Fruit fly (Drosophila melanogaster) whole organism, embryonic: ENCODE results near the gene RluA-1.

Experiments
- Antp ChIP-seq: fragments of 200-800 bp; sonication (Bioruptor generic); optimal IDR thresholded peaks from 3 replicates; lab custom pipeline; 2016; ENCODE audit warnings: missing biosample characterization, missing genetic modification characterization
- CG10431 ChIP-seq: fragments of 200-800 bp; sonication (Bioruptor generic); optimal IDR thresholded peaks from 3 replicates; lab custom pipeline; 2018; ENCODE audit warnings: missing biosample characterization, mild to moderate bottlenecking, missing genetic modification characterization
- CG10543 ChIP-seq: fragments of 200-800 bp; sonication (Bioruptor generic); optimal IDR thresholded peaks from 3 replicates; lab custom pipeline; 2017; ENCODE audit warnings: missing biosample characterization, mild to moderate bottlenecking, missing genetic modification characterization, moderate library complexity
- CG12659 ChIP-seq: fragments of 200-800 bp; sonication (Bioruptor generic); optimal IDR thresholded peaks from 3 replicates; lab custom pipeline; 2017; ENCODE audit warnings: mild to moderate bottlenecking, missing biosample characterization, missing genetic modification reagents, missing genetic modification characterization
- CG13424 ChIP-seq: fragments of 200-800 bp; sonication (Bioruptor generic); optimal IDR thresholded peaks from 2 replicates; lab custom pipeline; 2019; ENCODE audit warnings: missing biosample characterization, mild to moderate bottlenecking, missing genetic modification characterization, moderate library complexity
- CG14050 ChIP-seq: fragments of 200-800 bp; sonication (Bioruptor generic); IDR thresholded peaks from 3 replicates; pipeline ENCODE4 v1.3.6; 2022; ENCODE audit warnings: missing biosample characterization, missing genetic modification characterization
- CG14667 ChIP-seq: fragments of 200-800 bp; sonication (Bioruptor generic); IDR thresholded peaks from 2 replicates; pipeline ENCODE4 v1.3.6; 2022; ENCODE audit warnings: missing biosample characterization, missing genetic modification characterization
- CG14965 ChIP-seq: fragments of 200-800 bp; sonication (Bioruptor generic); optimal IDR thresholded peaks from 2 replicates; lab custom pipeline; 2016; ENCODE audit warnings: missing biosample characterization, missing genetic modification characterization, borderline replicate concordance
- CG17568 ChIP-seq: fragments of 200-800 bp; sonication (Bioruptor generic); optimal IDR thresholded peaks from 2 replicates; lab custom pipeline; 2018; ENCODE audit warnings: missing biosample characterization, mild to moderate bottlenecking, missing genetic modification characterization, moderate library complexity
- CG31224 ChIP-seq: fragments of 200-800 bp; sonication (Bioruptor generic); IDR thresholded peaks from 2 replicates; pipeline ENCODE4 v1.3.6; 2022; ENCODE audit warnings: missing biosample characterization, missing genetic modification characterization
- CG31441 ChIP-seq: fragments of 200-800 bp; sonication (Bioruptor generic); IDR thresholded peaks from 2 replicates; pipeline ENCODE4 v1.3.6; 2022; ENCODE audit warnings: missing biosample characterization, missing genetic modification characterization
- CG3163 ChIP-seq: fragments of 200-800 bp; sonication (Bioruptor generic); optimal IDR thresholded peaks from 3 replicates; lab custom pipeline; 2016; ENCODE audit warnings: missing biosample characterization, missing genetic modification characterization
- CG6254 ChIP-seq: fragments of 200-800 bp; sonication (Bioruptor generic); optimal IDR thresholded peaks from 3 replicates; lab custom pipeline; 2017; ENCODE audit warnings: mild to moderate bottlenecking, missing biosample characterization, missing genetic modification reagents, missing genetic modification characterization
- CG7963 ChIP-seq: fragments of 200-800 bp; sonication (Bioruptor generic); IDR thresholded peaks from 3 replicates; pipeline ENCODE4 v1.3.6; 2022; ENCODE audit warnings: missing biosample characterization, missing genetic modification characterization; ENCODE audit not compliant: partially characterized antibody
- CG8359 ChIP-seq: fragments of 200-800 bp; sonication (Bioruptor generic); optimal IDR thresholded peaks from 2 replicates; lab custom pipeline; 2017; ENCODE audit warnings: missing biosample characterization, mild to moderate bottlenecking, missing genetic modification characterization, borderline replicate concordance
- CG8388 ChIP-seq: fragments of 200-800 bp; sonication (Bioruptor generic); optimal IDR thresholded peaks from 2 replicates; lab custom pipeline; 2019; ENCODE audit warnings: missing biosample characterization, mild to moderate bottlenecking, missing genetic modification characterization, moderate library complexity
- CG8478 ChIP-seq: fragments of >200 bp; optimal IDR thresholded peaks from 2 replicates; lab custom pipeline; 2018
- Camta ChIP-seq: fragments of 200-800 bp; sonication (Bioruptor generic); optimal IDR thresholded peaks from 2 replicates; lab custom pipeline; 2016; ENCODE audit warnings: missing biosample characterization, missing genetic modification characterization
- Dip3 ChIP-seq: fragments of 200-800 bp; sonication (Bioruptor generic); optimal IDR thresholded peaks from 3 replicates; lab custom pipeline; 2016; ENCODE audit warnings: missing biosample characterization, missing genetic modification characterization
- Dll ChIP-seq: fragments of 200-800 bp; sonication (Bioruptor generic); IDR thresholded peaks from 4 replicates; pipeline ENCODE4 v1.3.6; 2022; ENCODE audit warnings: missing biosample characterization, missing genetic modification characterization; ENCODE audit not compliant: partially characterized antibody
- Fer2 ChIP-seq: fragments of 200-800 bp; sonication (Bioruptor generic); optimal IDR thresholded peaks from 2 replicates; lab custom pipeline; 2018; ENCODE audit warnings: missing biosample characterization, mild to moderate bottlenecking, missing genetic modification characterization, moderate library complexity
- HLHmδ ChIP-seq: fragments of 200-800 bp; sonication (Bioruptor generic); optimal IDR thresholded peaks from 2 replicates; lab custom pipeline; 2018; ENCODE audit warnings: missing biosample characterization, mild to moderate bottlenecking, missing genetic modification characterization, moderate library complexity
- Med ChIP-seq: fragments of 200-800 bp; sonication (Bioruptor generic); peaks from one replicate; lab custom pipeline; 2016; ENCODE audit warnings: missing biosample characterization, missing genetic modification characterization, mild to moderate bottlenecking, inconsistent platforms, moderate library complexity
- Mrtf ChIP-seq: fragments of 200-800 bp; sonication (Bioruptor generic); IDR thresholded peaks from 3 replicates; pipeline ENCODE4 v1.3.6; 2022; ENCODE audit warnings: missing biosample characterization, missing genetic modification characterization
- Pdp1 ChIP-seq, 2 experiments: fragments of 200-800 bp; sonication (Bioruptor generic); optimal IDR thresholded peaks; 3 replicates each; lab custom pipeline; 2016; ENCODE audit warnings: missing biosample characterization in 2 of 2, missing genetic modification characterization in 2 of 2, mild to moderate bottlenecking in 1 of 2, moderate library complexity in 1 of 2
- Ravus ChIP-seq: fragments of 200-800 bp; sonication (Bioruptor generic); IDR thresholded peaks from 2 replicates; pipeline ENCODE4 v1.3.6; 2022; ENCODE audit warnings: missing biosample characterization, missing genetic modification characterization
- Scr ChIP-seq: fragments of 200-800 bp; sonication (Bioruptor generic); IDR thresholded peaks from 2 replicates; pipeline ENCODE4 v1.3.6; 2022; ENCODE audit warnings: missing biosample characterization, missing genetic modification characterization; ENCODE audit not compliant: partially characterized antibody
- Sin3A ChIP-seq: fragments of >200 bp; optimal IDR thresholded peaks from 2 replicates; lab custom pipeline; 2018
- Sox102F ChIP-seq: fragments of 200-800 bp; sonication (Bioruptor generic); optimal IDR thresholded peaks from 2 replicates; lab custom pipeline; 2018; ENCODE audit warnings: missing biosample characterization, mild to moderate bottlenecking, missing genetic modification characterization, moderate library complexity
- Vsx1 ChIP-seq: fragments of 200-800 bp; sonication (Bioruptor generic); optimal IDR thresholded peaks from 2 replicates; lab custom pipeline; 2017; ENCODE audit warnings: missing biosample characterization, mild to moderate bottlenecking, missing genetic modification characterization, missing genetic modification reagents
- Xrp1 ChIP-seq: fragments of 200-800 bp; sonication (Bioruptor generic); IDR thresholded peaks from 2 replicates; pipeline ENCODE4 v1.3.6; 2022; ENCODE audit warnings: missing biosample characterization, missing genetic modification characterization
- al ChIP-seq: fragments of 200-800 bp; sonication (Bioruptor generic); IDR thresholded peaks from 2 replicates; pipeline ENCODE4 v1.3.6; 2022; ENCODE audit warnings: missing biosample characterization, missing genetic modification characterization
- amos ChIP-seq: fragments of 200-800 bp; sonication (Bioruptor generic); IDR thresholded peaks from 2 replicates; pipeline ENCODE4 v1.3.6; 2022; ENCODE audit warnings: missing biosample characterization, missing genetic modification characterization; ENCODE audit not compliant: partially characterized antibody
- aop ChIP-seq: fragments of 200-800 bp; sonication (Bioruptor generic); IDR thresholded peaks from 2 replicates; pipeline ENCODE4 v1.3.6; 2022; ENCODE audit warnings: missing biosample characterization, missing genetic modification characterization
- ash1 ChIP-seq: fragments of 200-800 bp; sonication (Bioruptor generic); optimal IDR thresholded peaks from 2 replicates; lab custom pipeline; 2018; ENCODE audit warnings: missing biosample characterization, mild to moderate bottlenecking, missing genetic modification characterization
- chn ChIP-seq: fragments of 200-800 bp; sonication (Bioruptor generic); optimal IDR thresholded peaks from 2 replicates; lab custom pipeline; 2016; ENCODE audit warnings: missing biosample characterization, missing genetic modification characterization
- exex ChIP-seq: fragments of 200-800 bp; sonication (Bioruptor generic); optimal IDR thresholded peaks from 4 replicates; lab custom pipeline; 2018; ENCODE audit warnings: missing biosample characterization, mild to moderate bottlenecking, missing genetic modification characterization, moderate library complexity
- gem ChIP-seq: fragments of 200-800 bp; sonication (Bioruptor generic); optimal IDR thresholded peaks from 2 replicates; lab custom pipeline; 2019; ENCODE audit warnings: missing biosample characterization, mild to moderate bottlenecking, missing genetic modification characterization, moderate library complexity
- ham ChIP-seq: fragments of 200-800 bp; sonication (Bioruptor generic); IDR thresholded peaks from 2 replicates; pipeline ENCODE4 v1.3.6; 2022; ENCODE audit warnings: missing biosample characterization, missing genetic modification characterization
- jing ChIP-seq: fragments of 200-800 bp; sonication (Bioruptor generic); optimal IDR thresholded peaks from 2 replicates; lab custom pipeline; 2018; ENCODE audit warnings: missing biosample characterization, mild to moderate bottlenecking, missing genetic modification characterization
- lab ChIP-seq: fragments of 200-800 bp; sonication (Bioruptor generic); optimal IDR thresholded peaks from 3 replicates; lab custom pipeline; 2017; ENCODE audit warnings: missing biosample characterization, missing genetic modification characterization, mild to moderate bottlenecking, moderate library complexity, missing genetic modification reagents
- lmd ChIP-seq: fragments of 200-800 bp; sonication (Bioruptor generic); IDR thresholded peaks from 2 replicates; pipeline ENCODE4 v1.3.6; 2022; ENCODE audit warnings: missing biosample characterization, missing genetic modification characterization
- mirr ChIP-seq: fragments of 200-800 bp; sonication (Bioruptor generic); optimal IDR thresholded peaks from 3 replicates; lab custom pipeline; 2018; ENCODE audit warnings: missing biosample characterization, mild to moderate bottlenecking, missing genetic modification characterization
- mld ChIP-seq: fragments of 200-800 bp; sonication (Bioruptor generic); IDR thresholded peaks from 3 replicates; pipeline ENCODE4 v1.3.6; 2022; ENCODE audit warnings: missing biosample characterization, missing genetic modification characterization; ENCODE audit not compliant: partially characterized antibody
- row ChIP-seq: fragments of 200-800 bp; sonication (Bioruptor generic); IDR thresholded peaks from 3 replicates; pipeline ENCODE4 v1.3.6; 2022; ENCODE audit warnings: missing biosample characterization, missing genetic modification characterization
- run ChIP-seq: fragments of 200-800 bp; sonication (Bioruptor generic); optimal IDR thresholded peaks from 3 replicates; lab custom pipeline; 2018; ENCODE audit warnings: missing biosample characterization, mild to moderate bottlenecking, missing genetic modification characterization
- sd ChIP-seq: fragments of 200-800 bp; sonication (Bioruptor generic); optimal IDR thresholded peaks from 3 replicates; lab custom pipeline; 2018; ENCODE audit warnings: missing biosample characterization, mild to moderate bottlenecking, missing genetic modification characterization, moderate library complexity
- sna ChIP-seq: fragments of 200-800 bp; sonication (Bioruptor generic); IDR thresholded peaks from 2 replicates; pipeline ENCODE4 v1.3.6; 2022; ENCODE audit warnings: missing biosample characterization, missing genetic modification characterization; ENCODE audit not compliant: partially characterized antibody
- so ChIP-seq: fragments of 200-800 bp; sonication (Bioruptor generic); IDR thresholded peaks from 3 replicates; pipeline ENCODE4 v1.3.6; 2022; ENCODE audit warnings: missing biosample characterization, missing genetic modification characterization
- sug ChIP-seq: fragments of 200-800 bp; optimal IDR thresholded peaks from 2 replicates; lab custom pipeline; 2019; ENCODE audit warnings: missing biosample characterization, mild to moderate bottlenecking, missing genetic modification characterization, moderate library complexity
- tio ChIP-seq: fragments of 200-800 bp; sonication (Bioruptor generic); optimal IDR thresholded peaks from 2 replicates; lab custom pipeline; 2017; ENCODE audit warnings: missing biosample characterization, missing genetic modification characterization, inconsistent platforms

The RluA-1 gene

dm6 chr2L:10502244-10502643, 28.1 kb upstream of the RluA-1 start (continued):
- TF ChIP-seq Scr (GFP tag; lab: Robert Waterston, UW) (no peak), CG14667 (GFP tag; lab: Robert Waterston, UW) (no peak), Dip3 (no peak), mld (GFP tag; lab: Robert Waterston, UW) (no peak), CG12659 (GFP tag; lab: Kevin White, UChicago) (no peak), Pdp1 (GFP tag; optimal IDR thresholded peaks at IDR 0.05; lab: Kevin White, UChicago) (peak in 1 of 2 experiments; percentile 94), tio (GFP tag; lab: Kevin White, UChicago) (no peak), CG14050 (GFP tag; lab: Robert Waterston, UW) (no peak), amos (GFP tag; lab: Robert Waterston, UW) (no peak), Ravus (GFP tag; lab: Robert Waterston, UW) (no peak), CG8478 (no peak), CG8388 (GFP tag; lab: Kevin White, UChicago) (no peak), CG17568 (GFP tag; lab: Kevin White, UChicago) (peak; percentile 1), Fer2 (tag; lab: Kevin White, UChicago) (no peak), Sox102F (no peak), gem (tag; lab: Kevin White, UChicago) (no peak), CG14965 (no peak), CG6254 (GFP tag; lab: Kevin White, UChicago) (no peak), CG8359 (GFP tag; lab: Kevin White, UChicago) (no peak), so (GFP tag; lab: Robert Waterston, UW) (peak; percentile 16; the same call in 1 of the 3 replicates), exex (tag; lab: Kevin White, UChicago) (peak; percentile 60), CG31224 (GFP tag; lab: Robert Waterston, UW) (no peak), al (GFP tag; lab: Robert Waterston, UW) (no peak), sug (tag; lab: Kevin White, UChicago) (peak; percentile 11), Vsx1 (no peak), CG13424 (tag; lab: Kevin White, UChicago) (no peak), Dll (no peak), Mrtf (GFP tag; lab: Robert Waterston, UW) (no peak), chn (GFP tag; lab: Kevin White, UChicago) (no peak), Antp (no peak), row (GFP tag; lab: Robert Waterston, UW) (no peak), ash1 (GFP tag; lab: Kevin White, UChicago) (no peak), Camta (no peak), lab (GFP tag; lab: Kevin White, UChicago) (peak; percentile 15), aop (no peak), CG10431 (GFP tag; lab: Kevin White, UChicago) (no peak), run (tag; lab: Kevin White, UChicago) (no peak), CG31441 (no peak), HLHmδ (no peak), CG3163 (GFP tag; lab: Kevin White, UChicago) (no peak), Sin3A (lab: Kevin White, UChicago) (no peak), lmd (GFP tag; lab: Robert Waterston, UW) (no peak), ham (GFP tag; lab: Robert Waterston, UW) (no peak), mirr (GFP tag; lab: Kevin White, UChicago) (peak; percentile 24), CG7963 (GFP tag; lab: Robert Waterston, UW) (no peak), CG10543 (no peak), Med (GFP tag; lab: Kevin White, UChicago) (peak; percentile 58), Xrp1 (GFP tag; lab: Robert Waterston, UW) (no peak), jing (GFP tag; lab: Kevin White, UChicago) (no peak), sna (GFP tag; lab: Robert Waterston, UW) (no peak), sd (tag; lab: Kevin White, UChicago) (peak; percentile 72)
